Worm (Caenorhabditis elegans) whole organism, L3 larva: ENCODE measurements around the gene snr-3.

Experiments
- R02D3.7 ChIP-seq: fragments of 150-350 bp; optimal IDR thresholded peaks from 2 replicates; lab custom pipeline; 2014; ENCODE audit warnings: missing biosample characterization, missing genetic modification characterization
- elt-1 ChIP-seq: fragments of 150-350 bp; optimal IDR thresholded peaks from 2 replicates; lab custom pipeline; 2014; ENCODE audit warnings: missing biosample characterization, missing genetic modification characterization
- fkh-2 ChIP-seq: fragments of 150-350 bp; optimal IDR thresholded peaks from 2 replicates; lab custom pipeline; 2014; ENCODE audit warnings: missing biosample characterization, missing genetic modification reagents, missing genetic modification characterization
- nhr-11 ChIP-seq: fragments of 150-350 bp; optimal IDR thresholded peaks from 2 replicates; lab custom pipeline; 2014; ENCODE audit warnings: missing biosample characterization, missing genetic modification characterization
- nhr-237 ChIP-seq: fragments of 150-350 bp; optimal IDR thresholded peaks from 2 replicates; lab custom pipeline; 2014; ENCODE audit warnings: missing biosample characterization, missing genetic modification characterization
- skn-1 ChIP-seq: fragments of 150-350 bp; optimal IDR thresholded peaks from 2 replicates; lab custom pipeline; 2014; ENCODE audit warnings: missing biosample characterization, missing genetic modification characterization
- ztf-4 ChIP-seq: fragments of 150-350 bp; optimal IDR thresholded peaks from 2 replicates; lab custom pipeline; 2014; ENCODE audit warnings: missing biosample characterization, missing genetic modification characterization

Gene snr-3

ce11 chrII:6441128-6441527 is 48.4 kb downstream of the snr-3 start, which contains the start of gene cutl-16:
cutl-16 (plus strand) TSS chrII:6441428.
- no peak for TF ChIP-seq R02D3.7
- TF ChIP-seq elt-1 (tag; lab: Kevin White, UChicago): no peak
- TF ChIP-seq ztf-4 (tag; lab: Kevin White, UChicago): no peak
- no peak for TF ChIP-seq fkh-2 (tag; lab: Kevin White, UChicago)
- no peak for TF ChIP-seq nhr-237 (tag; lab: Kevin White, UChicago)
- TF ChIP-seq skn-1 (tag; lab: Kevin White, UChicago): no peak
- TF ChIP-seq nhr-11 (tag; lab: Kevin White, UChicago): no peak
- TF ChIP-seq, all 47 proteins: peak for 0
